Worm (Caenorhabditis elegans): ENCODE data around the gene ocam-1.

DNA sequence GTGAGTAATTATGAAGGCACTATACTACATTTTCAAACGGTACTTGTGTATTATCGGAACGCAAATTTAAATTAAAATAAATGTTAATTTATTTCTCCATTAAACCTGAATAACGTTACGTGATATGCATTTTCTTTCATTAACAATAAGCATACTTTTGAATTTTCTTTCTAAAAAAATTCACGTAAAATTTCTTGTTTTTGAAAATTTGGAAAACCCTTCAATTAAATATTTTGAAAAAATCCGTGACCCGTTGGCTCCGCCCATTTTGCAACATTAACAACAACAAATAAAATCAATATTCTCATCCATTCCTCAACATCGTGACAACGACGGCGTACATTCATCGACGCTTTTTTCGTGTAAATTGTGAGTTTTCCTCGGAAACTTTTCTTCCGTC lies 21.3 kb downstream of the ocam-1 start, which contains the start of gene acs-10:
- TF ChIP-seq pqm-1 (tag; optimal IDR thresholded peaks at IDR 0.05) = no peak
- no peak for TF ChIP-seq lin-13 (GFP tag; optimal IDR thresholded peaks at IDR 0.05)
- TF ChIP-seq C16A3.4 (tag; optimal IDR thresholded peaks at IDR 0.05) = no peak
- TF ChIP-seq zag-1 (tag; optimal IDR thresholded peaks at IDR 0.05) = no peak
- no peak for TF ChIP-seq snpc-4 (tag; optimal IDR thresholded peaks at IDR 0.05)
- no peak for TF ChIP-seq nhr-11 (tag; optimal IDR thresholded peaks at IDR 0.05)
- no peak for TF ChIP-seq ztf-11 (tag; optimal IDR thresholded peaks at IDR 0.05)
- no peak for TF ChIP-seq ceh-82 (tag; optimal IDR thresholded peaks at IDR 0.05)
